Worm (Caenorhabditis elegans) whole organism, midembryonic: ENCODE results near the gene odr-7.

Source experiments
- cog-1 ChIP-seq: sonication (generic microtip); optimal IDR thresholded peaks from 2 replicates; lab custom pipeline; 2016; ENCODE audit warnings: missing genetic modification characterization, missing compliant biosample characterization
- klf-2 ChIP-seq: fragments of 200-800 bp; sonication (Bioruptor generic); conservative IDR thresholded peaks from 2 replicates; pipeline ENCODE4 v1.3.6; 2022; ENCODE audit warnings: missing genetic modification reagents, missing genetic modification characterization, missing compliant biosample characterization
- ref-1 ChIP-seq: fragments of 200-800 bp; sonication (Bioruptor generic); conservative IDR thresholded peaks from 2 replicates; pipeline ENCODE4 v1.3.6; 2022; ENCODE audit warnings: missing genetic modification reagents, missing genetic modification characterization, missing compliant biosample characterization
- tab-1 ChIP-seq: fragments of 200-800 bp; sonication (Bioruptor generic); IDR thresholded peaks from 2 replicates; pipeline ENCODE4 v1.3.6; 2022; ENCODE audit warnings: missing genetic modification characterization, missing compliant biosample characterization
- ztf-29 ChIP-seq: fragments of 200-800 bp; sonication (Bioruptor generic); IDR thresholded peaks from 2 replicates; pipeline ENCODE4 v1.3.6; 2022; ENCODE audit warnings: missing genetic modification reagents, missing genetic modification characterization, missing compliant biosample characterization

DNA sequence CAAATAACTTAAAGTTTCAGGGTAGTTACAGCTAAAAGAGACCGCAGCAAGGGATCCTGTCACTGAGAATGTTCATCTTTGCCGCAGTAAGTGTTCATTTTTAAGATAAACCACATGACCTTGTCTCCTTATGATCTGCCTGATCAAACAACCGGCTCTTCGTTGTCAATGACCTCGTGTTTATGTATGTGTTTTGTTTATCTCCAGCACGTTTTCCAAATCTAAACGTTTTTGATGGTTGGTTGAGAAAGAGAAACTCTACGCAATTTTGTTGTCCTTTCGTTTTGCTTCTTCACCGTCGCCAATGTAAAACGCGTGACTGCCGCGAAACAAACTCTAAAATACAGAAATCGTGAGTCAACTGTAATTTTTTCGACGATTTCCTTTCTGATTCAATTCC, 27.4 kb downstream of the odr-7 start, which contains the start of gene tsct-1:
- TF ChIP-seq cog-1 (no peak), ref-1 (GFP tag; lab: Robert Waterston, UW) (no peak), tab-1 (GFP tag; lab: Robert Waterston, UW) (no peak), ztf-29 (GFP tag; lab: Robert Waterston, UW) (no peak), klf-2 (GFP tag; lab: Robert Waterston, UW) (no peak)
